Worm (Caenorhabditis elegans) whole organism, L1 larva: Measurements from ENCODE around the gene C27D6.15.

Experiments
- aly-2 ChIP-seq: fragments of 150-350 bp; optimal IDR thresholded peaks from 2 replicates; lab custom pipeline; 2014; ENCODE audit warnings: missing biosample characterization, missing genetic modification characterization
- ceh-82 ChIP-seq, 3 experiments: fragments of 150-350 bp in 1 of 3; sonication (generic microtip) in 2 of 3; optimal IDR thresholded peaks; 2 replicates each; lab custom pipeline; 2014 to 2017; ENCODE audit warnings: missing biosample characterization in 3 of 3, missing genetic modification characterization in 3 of 3
- efl-1 ChIP-seq, 4 experiments: fragments of 150-350 bp; optimal IDR thresholded peaks in 3 of 4; peaks in 1 of 4; 1 replicate in 1 of 4; 2 replicates in 3 of 4; lab custom pipeline; 2014; ENCODE audit warnings: missing biosample characterization in 2 of 4, missing genetic modification characterization in 2 of 4, missing genetic modification reagents in 2 of 4
- lsy-2 ChIP-seq, 2 experiments: fragments of 150-350 bp; optimal IDR thresholded peaks; 2 replicates each; lab custom pipeline; 2014; ENCODE audit warnings: missing biosample characterization in 2 of 2, missing genetic modification characterization in 2 of 2
- mdl-1 ChIP-seq, 2 experiments: fragments of 150-350 bp; optimal IDR thresholded peaks; 2 replicates each; lab custom pipeline; 2014 to 2017; ENCODE audit warnings: missing biosample characterization in 2 of 2, missing genetic modification characterization in 2 of 2, inconsistent platforms in 1 of 2
- nhr-47 ChIP-seq: sonication (generic microtip); optimal IDR thresholded peaks from 2 replicates; lab custom pipeline; 2016; ENCODE audit warnings: mild to moderate bottlenecking, missing genetic modification characterization, moderate library complexity, missing compliant biosample characterization
- unc-62 ChIP-seq: fragments of 150-350 bp; optimal IDR thresholded peaks from 2 replicates; lab custom pipeline; 2014; ENCODE audit warnings: missing biosample characterization, missing genetic modification reagents, missing genetic modification characterization

DNA sequence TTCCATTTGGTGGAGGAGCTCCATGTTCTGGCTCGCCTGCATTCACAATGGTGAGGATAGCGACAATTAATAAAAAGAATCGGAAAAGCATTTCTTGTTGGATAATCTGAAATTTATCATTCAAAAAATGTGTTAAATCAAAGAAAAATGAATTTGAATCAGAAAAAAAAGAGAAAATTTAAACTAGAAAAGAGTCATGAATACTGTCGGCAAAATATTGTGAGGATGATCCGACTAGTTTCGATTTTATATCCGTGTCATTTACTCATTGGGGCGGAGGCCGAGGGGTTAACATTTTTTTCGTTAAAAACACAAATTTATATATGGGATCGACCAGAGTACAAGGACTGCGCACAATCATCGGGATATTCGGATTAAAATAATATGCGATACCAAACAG is 6.2 kb downstream of the C27D6.15 start, which contains the start of gene C27D6.12:
- TF ChIP-seq ceh-82 (tag; optimal IDR thresholded peaks at IDR 0.05; lab: Kevin White, UChicago) (no peak), nhr-47 (no peak), unc-62 (GFP tag; lab: Kevin White, UChicago) (no peak), lsy-2 (tag; optimal IDR thresholded peaks at IDR 0.05; lab: Kevin White, UChicago) (no peak), efl-1 (optimal IDR thresholded peaks at IDR 0.05; lab: Kevin White, UChicago) (no peak), efl-1 (GFP tag; optimal IDR thresholded peaks at IDR 0.05 in 1 of 2; lab: Kevin White, UChicago) (no peak), mdl-1 (tag; optimal IDR thresholded peaks at IDR 0.05; lab: Kevin White, UChicago) (no peak), aly-2 (tag; lab: Kevin White, UChicago) (no peak)
